Worm (Caenorhabditis elegans) whole organism, L2 larva: ENCODE data around the gene srp-3.
A peak's percentile ranks its signal among the peaks of the same experiment; 100 is the strongest.

Experiments
- C34F6.9 ChIP-seq: fragments of 150-350 bp; optimal IDR thresholded peaks from 2 replicates; lab custom pipeline; 2014; ENCODE audit warnings: missing biosample characterization, missing genetic modification characterization
- R02D3.7 ChIP-seq: fragments of 150-350 bp; optimal IDR thresholded peaks from 2 replicates; lab custom pipeline; 2014; ENCODE audit warnings: missing biosample characterization, missing genetic modification characterization
- Y55F3AM.14 ChIP-seq: fragments of 200-800 bp; sonication (Bioruptor generic); optimal IDR thresholded peaks from 2 replicates; lab custom pipeline; 2018; ENCODE audit warnings: mild to moderate bottlenecking, missing genetic modification characterization, missing compliant biosample characterization
- ZK546.5 ChIP-seq: sonication (generic microtip); optimal IDR thresholded peaks from 2 replicates; lab custom pipeline; 2017; ENCODE audit warnings: missing biosample characterization, missing genetic modification characterization
- aly-2 ChIP-seq: fragments of 150-350 bp; optimal IDR thresholded peaks from 2 replicates; lab custom pipeline; 2014; ENCODE audit warnings: missing biosample characterization, missing genetic modification characterization
- ama-1 ChIP-seq: fragments of 150-350 bp; optimal IDR thresholded peaks from 2 replicates; lab custom pipeline; 2018; ENCODE audit warnings: inconsistent platforms
- blmp-1 ChIP-seq: sonication (generic microtip); optimal IDR thresholded peaks from 2 replicates; lab custom pipeline; 2017; ENCODE audit warnings: missing genetic modification characterization, mild to moderate bottlenecking, missing compliant biosample characterization, antibody characterized with exemption, moderate library complexity; ENCODE audit not compliant: insufficient read depth
- ceh-16 ChIP-seq: fragments of 150-350 bp; optimal IDR thresholded peaks from 2 replicates; lab custom pipeline; 2014; ENCODE audit warnings: missing biosample characterization, missing genetic modification characterization
- dmd-4 ChIP-seq: sonication (generic microtip); optimal IDR thresholded peaks from 2 replicates; lab custom pipeline; 2017; ENCODE audit warnings: missing biosample characterization, missing genetic modification characterization
- egl-27 ChIP-seq: sonication (generic microtip); optimal IDR thresholded peaks from 3 replicates; lab custom pipeline; 2017; ENCODE audit warnings: missing biosample characterization, missing genetic modification reagents, missing genetic modification characterization
- elt-1 ChIP-seq: fragments of 150-350 bp; optimal IDR thresholded peaks from 2 replicates; lab custom pipeline; 2014; ENCODE audit warnings: missing biosample characterization, missing genetic modification characterization
- fos-1 ChIP-seq: fragments of 150-350 bp; optimal IDR thresholded peaks from 2 replicates; lab custom pipeline; 2014; ENCODE audit warnings: missing biosample characterization, missing genetic modification characterization
- gmeb-1 ChIP-seq: fragments of 150-350 bp; optimal IDR thresholded peaks from 2 replicates; lab custom pipeline; 2014; ENCODE audit warnings: missing biosample characterization, missing genetic modification characterization
- lin-39 ChIP-seq: fragments of 150-350 bp; optimal IDR thresholded peaks from 2 replicates; lab custom pipeline; 2014; ENCODE audit warnings: missing biosample characterization, missing genetic modification reagents, missing genetic modification characterization
- lsy-2 ChIP-seq, 2 experiments: fragments of 150-350 bp in 1 of 2; sonication (generic microtip) in 1 of 2; optimal IDR thresholded peaks; 2 replicates each; lab custom pipeline; 2014 to 2017; ENCODE audit warnings: missing biosample characterization in 2 of 2, missing genetic modification characterization in 2 of 2
- mab-5 ChIP-seq: fragments of 150-350 bp; optimal IDR thresholded peaks from 2 replicates; lab custom pipeline; 2014; ENCODE audit warnings: missing biosample characterization, missing genetic modification characterization
- mbf-1 ChIP-seq: sonication (generic microtip); optimal IDR thresholded peaks from 2 replicates; lab custom pipeline; 2017; ENCODE audit warnings: missing biosample characterization, missing genetic modification characterization
- nhr-10 ChIP-seq: sonication (generic microtip); optimal IDR thresholded peaks from 2 replicates; lab custom pipeline; 2017; ENCODE audit warnings: missing biosample characterization, missing genetic modification characterization
- nhr-12 ChIP-seq: fragments of 150-350 bp; optimal IDR thresholded peaks from 2 replicates; lab custom pipeline; 2014; ENCODE audit warnings: missing biosample characterization, missing genetic modification characterization
- nhr-129 ChIP-seq: fragments of 150-350 bp; optimal IDR thresholded peaks from 2 replicates; lab custom pipeline; 2014; ENCODE audit warnings: missing biosample characterization, missing genetic modification characterization
- nhr-23 ChIP-seq: fragments of 150-350 bp; optimal IDR thresholded peaks from 2 replicates; lab custom pipeline; 2014; ENCODE audit warnings: missing biosample characterization, missing genetic modification reagents, missing genetic modification characterization
- nhr-25 ChIP-seq: fragments of 150-350 bp; sonication (generic microtip); optimal IDR thresholded peaks from 3 replicates; lab custom pipeline; 2014; ENCODE audit warnings: missing biosample characterization, missing genetic modification characterization
- nhr-6 ChIP-seq: fragments of 150-350 bp; optimal IDR thresholded peaks from 2 replicates; lab custom pipeline; 2014; ENCODE audit warnings: missing biosample characterization, missing genetic modification characterization
- nhr-77 ChIP-seq: fragments of 150-350 bp; optimal IDR thresholded peaks from 2 replicates; lab custom pipeline; 2014; ENCODE audit warnings: missing biosample characterization, missing genetic modification characterization
- sma-3 ChIP-seq: sonication (generic microtip); optimal IDR thresholded peaks from 2 replicates; lab custom pipeline; 2016; ENCODE audit warnings: missing genetic modification reagents, missing genetic modification characterization, missing compliant biosample characterization
- sma-9 ChIP-seq, 2 experiments: fragments of 150-350 bp in 1 of 2; sonication (generic microtip) in 1 of 2; optimal IDR thresholded peaks; 2 replicates each; lab custom pipeline; 2014 to 2016; ENCODE audit warnings: missing genetic modification characterization in 2 of 2, mild to moderate bottlenecking in 1 of 2, missing biosample characterization in 1 of 2, missing compliant biosample characterization in 1 of 2, missing genetic modification reagents in 1 of 2, moderate library complexity in 1 of 2
- snpc-4 ChIP-seq: fragments of 150-350 bp; optimal IDR thresholded peaks from 2 replicates; lab custom pipeline; 2014; ENCODE audit warnings: missing biosample characterization, missing genetic modification characterization
- unc-39 ChIP-seq: fragments of 150-350 bp; optimal IDR thresholded peaks from 2 replicates; lab custom pipeline; 2014; ENCODE audit warnings: missing biosample characterization, missing genetic modification characterization
- unc-62 ChIP-seq: fragments of 150-350 bp; optimal IDR thresholded peaks from 2 replicates; lab custom pipeline; 2014; ENCODE audit warnings: missing biosample characterization, missing genetic modification reagents, missing genetic modification characterization
- zag-1 ChIP-seq: fragments of 150-350 bp; optimal IDR thresholded peaks from 2 replicates; lab custom pipeline; 2014; ENCODE audit warnings: missing biosample characterization, missing genetic modification characterization
- ztf-1 ChIP-seq: fragments of 200-800 bp; sonication (Bioruptor generic); conservative IDR thresholded peaks from 2 replicates; pipeline ENCODE4 v1.3.6; 2022; ENCODE audit warnings: missing genetic modification characterization, missing compliant biosample characterization
- ztf-4 ChIP-seq: fragments of 150-350 bp; optimal IDR thresholded peaks from 2 replicates; lab custom pipeline; 2014; ENCODE audit warnings: missing biosample characterization, missing genetic modification characterization

The srp-3 gene

DNA sequence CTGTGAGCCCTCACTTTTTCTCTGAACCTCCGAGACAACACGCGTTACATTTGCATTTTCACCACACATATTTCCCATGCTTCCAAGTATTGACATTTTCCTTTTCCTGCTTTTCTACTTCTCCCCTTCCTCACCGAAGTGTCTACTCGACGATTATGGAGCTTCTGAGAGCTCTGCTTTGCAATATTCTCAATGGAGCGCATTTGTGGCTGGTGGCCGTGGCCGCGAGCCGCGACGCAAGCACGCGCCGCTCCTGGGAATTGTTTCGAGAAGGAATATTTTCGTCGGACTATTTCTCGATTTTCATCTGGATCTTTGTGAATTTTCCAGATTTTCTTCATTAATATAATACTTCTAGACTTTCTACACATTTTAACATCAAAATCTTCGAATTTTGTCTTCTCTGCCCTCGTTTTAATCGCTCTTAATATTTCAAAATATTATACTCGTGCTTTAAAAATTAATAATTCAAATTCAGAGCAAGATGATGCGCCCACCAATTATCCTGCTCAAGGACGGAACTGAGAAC is 36.8 kb upstream of the srp-3 start, which contains the start of the genes T10B5.4 and cct-7 (continued):
- TF ChIP-seq Y55F3AM.14 (GFP tag; lab: Kevin White, UChicago) (peak; percentile 72), sma-9 (GFP tag; optimal IDR thresholded peaks at IDR 0.05; lab: Kevin White, UChicago) (peak; percentile 70), sma-9 (tag; optimal IDR thresholded peaks at IDR 0.05; lab: Kevin White, UChicago) (no peak), nhr-77 (tag; lab: Kevin White, UChicago) (no peak), unc-62 (GFP tag; lab: Kevin White, UChicago) (no peak)

DNA sequence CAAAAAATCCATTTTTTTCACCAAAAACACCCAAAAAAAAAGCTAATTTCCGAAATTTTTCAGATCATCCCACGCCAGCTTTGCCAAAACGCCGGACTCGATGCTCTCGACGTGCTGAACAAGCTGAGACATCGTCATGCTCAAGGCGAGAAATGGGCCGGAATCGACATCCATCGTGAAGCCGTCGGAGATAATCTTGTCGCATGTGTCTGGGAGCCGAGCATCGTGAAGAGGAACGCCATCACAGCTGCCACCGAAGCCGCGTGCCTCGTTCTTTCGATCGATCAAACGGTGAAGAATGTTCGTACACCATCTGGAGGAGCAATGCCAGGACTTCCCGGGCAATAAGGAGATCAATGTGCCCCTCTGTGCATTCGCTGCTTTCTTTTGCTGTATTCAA is 33.8 kb upstream of the srp-3 start:
- TF ChIP-seq zag-1 (tag; lab: Kevin White, UChicago) (no peak), unc-39 (no peak), R02D3.7 (tag; lab: Kevin White, UChicago) (no peak), nhr-6 (no peak), dmd-4 (no peak), egl-27 (tag; lab: Kevin White, UChicago) (no peak), fos-1 (no peak), lin-39 (tag; lab: Kevin White, UChicago) (no peak), aly-2 (tag; lab: Kevin White, UChicago) (no peak), mbf-1 (tag; lab: Kevin White, UChicago) (no peak), nhr-12 (tag; lab: Kevin White, UChicago) (no peak)

DNA sequence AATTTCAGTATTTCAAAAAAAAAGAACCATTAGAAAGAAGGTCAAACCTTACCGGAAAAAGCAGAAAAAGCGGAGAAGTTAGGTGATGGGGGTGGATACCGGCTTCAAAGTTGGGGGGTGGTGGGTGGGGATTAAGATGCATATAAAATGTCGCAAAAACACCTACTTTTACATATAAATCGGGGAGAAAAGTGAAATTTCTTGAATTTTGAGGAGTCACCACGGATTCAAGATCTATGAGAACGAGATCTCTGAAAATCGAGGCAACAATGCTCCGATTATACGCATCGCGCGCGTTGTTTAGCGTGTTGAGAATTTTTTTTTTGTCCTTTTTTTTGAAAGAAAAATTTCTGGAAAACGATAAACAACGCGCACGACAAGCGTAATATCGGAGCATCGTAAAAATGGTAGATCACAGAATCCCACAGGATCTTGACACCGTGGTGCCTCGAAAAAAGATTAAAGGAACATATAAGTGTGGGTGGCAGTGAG is 33.1 kb upstream of the srp-3 start:
- TF ChIP-seq blmp-1 (tag; lab: Kevin White, UChicago) (no peak), nhr-129 (tag; lab: Kevin White, UChicago) (no peak), gmeb-1 (tag; lab: Kevin White, UChicago) (no peak), ama-1 (lab: Kevin White, UChicago) (peak; percentile 67), Y55F3AM.14 (GFP tag; lab: Kevin White, UChicago) (peak; percentile 27), nhr-77 (tag; lab: Kevin White, UChicago) (no peak), sma-3 (peak; percentile 18), ztf-1 (peak; percentile 88; the same call in 1 of the 2 replicates), sma-9 (GFP tag; optimal IDR thresholded peaks at IDR 0.05; lab: Kevin White, UChicago) (peak; percentile 39), sma-9 (tag; optimal IDR thresholded peaks at IDR 0.05; lab: Kevin White, UChicago) (no peak), lsy-2 (tag; optimal IDR thresholded peaks at IDR 0.05; lab: Kevin White, UChicago) (peak in 1 of 2 experiments; percentile 10), R02D3.7 (tag; lab: Kevin White, UChicago) (no peak), nhr-25 (tag; lab: Kevin White, UChicago) (peak; percentile 4), dmd-4 (no peak)
- TF ChIP-seq, all 48 proteins: peak for 7

DNA sequence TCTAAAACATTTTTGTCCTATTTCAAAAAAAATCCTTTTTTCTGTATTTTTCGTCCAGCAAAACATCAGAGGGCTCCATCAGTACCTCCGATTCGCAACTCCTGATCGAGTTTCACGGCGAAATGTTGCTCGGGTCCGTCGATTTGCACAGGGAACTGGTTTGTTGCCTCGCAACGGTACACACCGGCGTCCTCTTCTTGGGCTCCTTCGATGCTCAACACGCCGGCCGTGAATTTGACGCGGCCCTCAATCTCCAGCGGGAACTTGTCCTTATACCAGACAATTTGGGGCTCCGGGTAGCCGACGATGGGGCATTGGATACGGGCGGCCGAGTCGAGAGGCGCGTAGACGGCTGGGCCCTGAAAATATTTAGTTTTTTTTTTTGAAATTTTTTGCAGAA is 30.6 kb upstream of the srp-3 start:
- no peak for TF ChIP-seq zag-1 (tag; lab: Kevin White, UChicago)
- TF ChIP-seq ceh-16 (tag; lab: Kevin White, UChicago): no peak
- TF ChIP-seq aly-2 (tag; lab: Kevin White, UChicago): no peak
- no peak for TF ChIP-seq elt-1 (tag; lab: Kevin White, UChicago)
- TF ChIP-seq sma-9 (GFP tag; optimal IDR thresholded peaks at IDR 0.05; lab: Kevin White, UChicago): no peak
- TF ChIP-seq sma-9 (tag; optimal IDR thresholded peaks at IDR 0.05; lab: Kevin White, UChicago): no peak
- no peak for TF ChIP-seq unc-39
- no peak for TF ChIP-seq ZK546.5 (tag; lab: Kevin White, UChicago)
- no peak for TF ChIP-seq mab-5
- no peak for TF ChIP-seq dmd-4
- no peak for TF ChIP-seq lin-39 (tag; lab: Kevin White, UChicago)
- no peak for TF ChIP-seq ama-1 (lab: Kevin White, UChicago)
- TF ChIP-seq mbf-1 (tag; lab: Kevin White, UChicago): no peak
- TF ChIP-seq snpc-4 (tag; lab: Kevin White, UChicago): no peak
- no peak for TF ChIP-seq R02D3.7 (tag; lab: Kevin White, UChicago)
- no peak for TF ChIP-seq ztf-4
- TF ChIP-seq nhr-23: no peak
- TF ChIP-seq egl-27 (tag; lab: Kevin White, UChicago): no peak
- no peak for TF ChIP-seq ztf-1
- no peak for TF ChIP-seq nhr-129 (tag; lab: Kevin White, UChicago)
- TF ChIP-seq C34F6.9 (tag; lab: Kevin White, UChicago): no peak

DNA sequence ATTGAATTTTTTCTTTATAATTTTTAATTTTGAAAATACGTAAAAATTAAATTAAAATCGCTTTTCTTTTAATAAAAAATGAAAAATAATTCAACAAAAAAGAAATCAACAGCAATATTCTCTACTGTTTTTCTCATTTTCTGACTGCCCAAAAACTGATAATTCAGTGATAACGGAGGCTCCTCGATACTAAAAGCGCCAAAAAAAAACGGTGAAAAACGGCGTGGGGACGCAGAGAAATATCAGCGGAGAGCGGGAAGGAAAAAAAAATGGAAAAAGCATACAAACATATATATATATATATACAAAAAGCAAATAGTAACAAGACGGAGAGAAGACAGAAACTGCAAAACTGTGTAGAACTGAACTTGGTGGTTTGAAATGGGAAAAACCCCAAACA is 25.5 kb upstream of the srp-3 start:
- TF ChIP-seq fos-1 (peak; percentile 40), gmeb-1 (tag; lab: Kevin White, UChicago) (peak; percentile 8), nhr-10 (tag; lab: Kevin White, UChicago) (no peak)
